Worm (Caenorhabditis elegans) whole organism, L2 larva: ENCODE results near the gene T20G5.12.

ENCODE experiments used
- C34F6.9 ChIP-seq: fragments of 150-350 bp; optimal IDR thresholded peaks from 2 replicates; lab custom pipeline; 2014; ENCODE audit warnings: missing biosample characterization, missing genetic modification characterization
- F13H6.1 ChIP-seq: sonication (generic microtip); optimal IDR thresholded peaks from 2 replicates; lab custom pipeline; 2016; ENCODE audit warnings: missing genetic modification characterization, missing compliant biosample characterization
- R02D3.7 ChIP-seq: fragments of 150-350 bp; optimal IDR thresholded peaks from 2 replicates; lab custom pipeline; 2014; ENCODE audit warnings: missing biosample characterization, missing genetic modification characterization
- Y55F3AM.14 ChIP-seq: fragments of 200-800 bp; sonication (Bioruptor generic); optimal IDR thresholded peaks from 2 replicates; lab custom pipeline; 2018; ENCODE audit warnings: mild to moderate bottlenecking, missing genetic modification characterization, missing compliant biosample characterization
- ZK546.5 ChIP-seq: sonication (generic microtip); optimal IDR thresholded peaks from 2 replicates; lab custom pipeline; 2017; ENCODE audit warnings: missing biosample characterization, missing genetic modification characterization
- aly-2 ChIP-seq: fragments of 150-350 bp; optimal IDR thresholded peaks from 2 replicates; lab custom pipeline; 2014; ENCODE audit warnings: missing biosample characterization, missing genetic modification characterization
- ama-1 ChIP-seq: fragments of 150-350 bp; optimal IDR thresholded peaks from 2 replicates; lab custom pipeline; 2018; ENCODE audit warnings: inconsistent platforms
- blmp-1 ChIP-seq: sonication (generic microtip); optimal IDR thresholded peaks from 2 replicates; lab custom pipeline; 2017; ENCODE audit warnings: missing genetic modification characterization, mild to moderate bottlenecking, missing compliant biosample characterization, antibody characterized with exemption, moderate library complexity; ENCODE audit not compliant: insufficient read depth
- ceh-16 ChIP-seq: fragments of 150-350 bp; optimal IDR thresholded peaks from 2 replicates; lab custom pipeline; 2014; ENCODE audit warnings: missing biosample characterization, missing genetic modification characterization
- crh-2 ChIP-seq: sonication (generic microtip); optimal IDR thresholded peaks from 2 replicates; lab custom pipeline; 2017; ENCODE audit warnings: missing biosample characterization, missing genetic modification characterization
- dmd-4 ChIP-seq: sonication (generic microtip); optimal IDR thresholded peaks from 2 replicates; lab custom pipeline; 2017; ENCODE audit warnings: missing biosample characterization, missing genetic modification characterization
- egl-27 ChIP-seq: sonication (generic microtip); optimal IDR thresholded peaks from 3 replicates; lab custom pipeline; 2017; ENCODE audit warnings: missing biosample characterization, missing genetic modification reagents, missing genetic modification characterization
- lin-11 ChIP-seq: fragments of 150-350 bp; sonication (generic microtip); optimal IDR thresholded peaks from 2 replicates; lab custom pipeline; 2014; ENCODE audit warnings: missing biosample characterization, missing genetic modification characterization, inconsistent platforms, mixed read lengths
- lin-13 ChIP-seq: fragments of 150-350 bp; optimal IDR thresholded peaks from 2 replicates; lab custom pipeline; 2014; ENCODE audit warnings: missing biosample characterization, missing genetic modification reagents, missing genetic modification characterization
- lin-39 ChIP-seq: fragments of 150-350 bp; optimal IDR thresholded peaks from 2 replicates; lab custom pipeline; 2014; ENCODE audit warnings: missing biosample characterization, missing genetic modification reagents, missing genetic modification characterization
- lsy-2 ChIP-seq, 2 experiments: fragments of 150-350 bp in 1 of 2; sonication (generic microtip) in 1 of 2; optimal IDR thresholded peaks; 2 replicates each; lab custom pipeline; 2014 to 2017; ENCODE audit warnings: missing biosample characterization in 2 of 2, missing genetic modification characterization in 2 of 2
- mab-5 ChIP-seq: fragments of 150-350 bp; optimal IDR thresholded peaks from 2 replicates; lab custom pipeline; 2014; ENCODE audit warnings: missing biosample characterization, missing genetic modification characterization
- mdl-1 ChIP-seq, 2 experiments: fragments of 150-350 bp in 1 of 2; sonication (generic microtip) in 1 of 2; optimal IDR thresholded peaks; 2 replicates each; lab custom pipeline; 2017; ENCODE audit warnings: missing biosample characterization in 2 of 2, missing genetic modification characterization in 2 of 2
- nhr-11 ChIP-seq: fragments of 150-350 bp; optimal IDR thresholded peaks from 2 replicates; lab custom pipeline; 2014; ENCODE audit warnings: missing biosample characterization, missing genetic modification characterization
- nhr-12 ChIP-seq: fragments of 150-350 bp; optimal IDR thresholded peaks from 2 replicates; lab custom pipeline; 2014; ENCODE audit warnings: missing biosample characterization, missing genetic modification characterization
- nhr-129 ChIP-seq: fragments of 150-350 bp; optimal IDR thresholded peaks from 2 replicates; lab custom pipeline; 2014; ENCODE audit warnings: missing biosample characterization, missing genetic modification characterization
- nhr-23 ChIP-seq: fragments of 150-350 bp; optimal IDR thresholded peaks from 2 replicates; lab custom pipeline; 2014; ENCODE audit warnings: missing biosample characterization, missing genetic modification reagents, missing genetic modification characterization
- nhr-237 ChIP-seq: fragments of 150-350 bp; optimal IDR thresholded peaks from 2 replicates; lab custom pipeline; 2014; ENCODE audit warnings: missing biosample characterization, missing genetic modification characterization
- nhr-25 ChIP-seq: fragments of 150-350 bp; sonication (generic microtip); optimal IDR thresholded peaks from 3 replicates; lab custom pipeline; 2014; ENCODE audit warnings: missing biosample characterization, missing genetic modification characterization
- nhr-6 ChIP-seq: fragments of 150-350 bp; optimal IDR thresholded peaks from 2 replicates; lab custom pipeline; 2014; ENCODE audit warnings: missing biosample characterization, missing genetic modification characterization
- nhr-77 ChIP-seq: fragments of 150-350 bp; optimal IDR thresholded peaks from 2 replicates; lab custom pipeline; 2014; ENCODE audit warnings: missing biosample characterization, missing genetic modification characterization
- sem-4 ChIP-seq: fragments of 150-350 bp; optimal IDR thresholded peaks from 2 replicates; lab custom pipeline; 2014; ENCODE audit warnings: missing biosample characterization, missing genetic modification reagents, missing genetic modification characterization
- skn-1 ChIP-seq: sonication (generic microtip); optimal IDR thresholded peaks from 2 replicates; lab custom pipeline; 2017; ENCODE audit warnings: missing biosample characterization, missing genetic modification characterization
- sma-3 ChIP-seq: sonication (generic microtip); optimal IDR thresholded peaks from 2 replicates; lab custom pipeline; 2016; ENCODE audit warnings: missing genetic modification reagents, missing genetic modification characterization, missing compliant biosample characterization
- sma-9 ChIP-seq, 2 experiments: fragments of 150-350 bp in 1 of 2; sonication (generic microtip) in 1 of 2; optimal IDR thresholded peaks; 2 replicates each; lab custom pipeline; 2014 to 2016; ENCODE audit warnings: missing genetic modification characterization in 2 of 2, mild to moderate bottlenecking in 1 of 2, missing biosample characterization in 1 of 2, missing compliant biosample characterization in 1 of 2, missing genetic modification reagents in 1 of 2, moderate library complexity in 1 of 2
- snpc-4 ChIP-seq: fragments of 150-350 bp; optimal IDR thresholded peaks from 2 replicates; lab custom pipeline; 2014; ENCODE audit warnings: missing biosample characterization, missing genetic modification characterization
- unc-39 ChIP-seq: fragments of 150-350 bp; optimal IDR thresholded peaks from 2 replicates; lab custom pipeline; 2014; ENCODE audit warnings: missing biosample characterization, missing genetic modification characterization
- unc-55 ChIP-seq: fragments of 150-350 bp; sonication (generic microtip); optimal IDR thresholded peaks from 3 replicates; lab custom pipeline; 2014; ENCODE audit warnings: missing biosample characterization, missing genetic modification reagents, missing genetic modification characterization
- unc-62 ChIP-seq: fragments of 150-350 bp; optimal IDR thresholded peaks from 2 replicates; lab custom pipeline; 2014; ENCODE audit warnings: missing biosample characterization, missing genetic modification reagents, missing genetic modification characterization
- zag-1 ChIP-seq: fragments of 150-350 bp; optimal IDR thresholded peaks from 2 replicates; lab custom pipeline; 2014; ENCODE audit warnings: missing biosample characterization, missing genetic modification characterization
- ztf-11 ChIP-seq: sonication (generic microtip); optimal IDR thresholded peaks from 2 replicates; lab custom pipeline; 2017; ENCODE audit warnings: missing biosample characterization, missing genetic modification characterization
- ztf-4 ChIP-seq: fragments of 150-350 bp; optimal IDR thresholded peaks from 2 replicates; lab custom pipeline; 2014; ENCODE audit warnings: missing biosample characterization, missing genetic modification characterization

T20G5.12 gene

ce11 chrIII:10201235-10201634 lies at the start of gene T20G5.12, which contains the start of gene T20G5.13:
TSS of gene T20G5.12 (plus strand) at chrIII:10201604.
TSS of gene T20G5.13 (minus strand) at chrIII:10201335.
- no peak for TF ChIP-seq unc-62 (GFP tag; lab: Kevin White, UChicago)
- no peak for TF ChIP-seq ceh-16 (tag; lab: Kevin White, UChicago)
- TF ChIP-seq unc-55 (GFP tag; lab: Kevin White, UChicago) = no peak
- no peak for TF ChIP-seq nhr-11 (tag; lab: Kevin White, UChicago)
- TF ChIP-seq blmp-1 (tag; lab: Kevin White, UChicago) = no peak
- TF ChIP-seq F13H6.1 (tag; lab: Kevin White, UChicago) = no peak
- no peak for TF ChIP-seq egl-27
- TF ChIP-seq lin-11 (tag; lab: Kevin White, UChicago) = no peak
- no peak for TF ChIP-seq R02D3.7 (tag; lab: Kevin White, UChicago)
- no peak for TF ChIP-seq aly-2 (tag; lab: Kevin White, UChicago)
- TF ChIP-seq nhr-23 (tag; lab: Kevin White, UChicago) = no peak
- no peak for TF ChIP-seq ztf-11 (tag; lab: Kevin White, UChicago)
- no peak for TF ChIP-seq sma-9 (GFP tag; optimal IDR thresholded peaks at IDR 0.05; lab: Kevin White, UChicago)
- TF ChIP-seq sma-9 (tag; optimal IDR thresholded peaks at IDR 0.05; lab: Kevin White, UChicago) = no peak

- TF ChIP-seq zag-1 (tag; lab: Kevin White, UChicago) = peak; percentile 73
- no peak for TF ChIP-seq snpc-4 (tag; lab: Kevin White, UChicago)
- TF ChIP-seq mab-5 = peak; percentile 27
- peak; percentile 14 for TF ChIP-seq F13H6.1 (tag; lab: Kevin White, UChicago)
- TF ChIP-seq unc-55 (GFP tag; lab: Kevin White, UChicago) = peak; percentile 58
- TF ChIP-seq crh-2 (tag; lab: Kevin White, UChicago) = peak; percentile 46
- TF ChIP-seq lsy-2 (tag; optimal IDR thresholded peaks at IDR 0.05; lab: Kevin White, UChicago) = peak in 1 of 2 experiments; percentile 46
- TF ChIP-seq lin-11 (tag; lab: Kevin White, UChicago) = peak; percentile 15
- TF ChIP-seq nhr-25 (tag; lab: Kevin White, UChicago) = no peak
- peak; percentile 14 for TF ChIP-seq sem-4 (tag; lab: Kevin White, UChicago)
- TF ChIP-seq nhr-129 (tag; lab: Kevin White, UChicago) = peak; percentile 23
- TF ChIP-seq sma-9 (GFP tag; optimal IDR thresholded peaks at IDR 0.05; lab: Kevin White, UChicago) = peak; percentile 10
- no peak for TF ChIP-seq sma-9 (tag; optimal IDR thresholded peaks at IDR 0.05; lab: Kevin White, UChicago)
- TF ChIP-seq ama-1 (lab: Kevin White, UChicago) = no peak
- peak; percentile 70 for TF ChIP-seq C34F6.9 (tag; lab: Kevin White, UChicago)
- TF ChIP-seq Y55F3AM.14 (GFP tag; lab: Kevin White, UChicago) = peak; percentile 9
Observed at ce11 chrIII:10151719-10152118, 49.7 kb upstream of the T20G5.12 start.

- TF ChIP-seq egl-27 (no peak), lin-11 (tag; lab: Kevin White, UChicago) (no peak), blmp-1 (tag; lab: Kevin White, UChicago) (no peak), sma-3 (GFP tag; lab: Kevin White, UChicago) (no peak), mab-5 (no peak), sem-4 (tag; lab: Kevin White, UChicago) (no peak), lsy-2 (tag; optimal IDR thresholded peaks at IDR 0.05; lab: Kevin White, UChicago) (no peak), unc-55 (GFP tag; lab: Kevin White, UChicago) (no peak), lin-39 (tag; lab: Kevin White, UChicago) (no peak), skn-1 (tag; lab: Kevin White, UChicago) (no peak), nhr-237 (tag; lab: Kevin White, UChicago) (no peak), nhr-129 (tag; lab: Kevin White, UChicago) (no peak), nhr-77 (tag; lab: Kevin White, UChicago) (no peak), crh-2 (tag; lab: Kevin White, UChicago) (no peak), ama-1 (lab: Kevin White, UChicago) (no peak)
- TF ChIP-seq, all 48 proteins: peak for 0
Observed at ce11 chrIII:10152495-10152894, 48.9 kb upstream of the T20G5.12 start, which contains the start of gene nac-3. TSS of gene nac-3 (plus strand) at chrIII:10152795.

ce11 chrIII:10153003-10153402 lies 48.4 kb upstream of the T20G5.12 start:
- TF ChIP-seq dmd-4 (tag; lab: Kevin White, UChicago) (no peak), unc-39 (tag; lab: Kevin White, UChicago) (no peak), lin-13 (GFP tag; lab: Kevin White, UChicago) (peak; percentile 26), F13H6.1 (tag; lab: Kevin White, UChicago) (peak; percentile 58), C34F6.9 (tag; lab: Kevin White, UChicago) (peak; percentile 77), unc-55 (GFP tag; lab: Kevin White, UChicago) (peak; percentile 90), zag-1 (tag; lab: Kevin White, UChicago) (peak; percentile 74), egl-27 (peak; percentile 25), nhr-12 (tag; lab: Kevin White, UChicago) (no peak), ZK546.5 (tag; lab: Kevin White, UChicago) (no peak), mdl-1 (tag; optimal IDR thresholded peaks at IDR 0.05; lab: Kevin White, UChicago) (peak in 1 of 2 experiments; percentile 56), sma-3 (GFP tag; lab: Kevin White, UChicago) (no peak), lsy-2 (tag; optimal IDR thresholded peaks at IDR 0.05; lab: Kevin White, UChicago) (peak in 1 of 2 experiments; percentile 72), sem-4 (tag; lab: Kevin White, UChicago) (peak; percentile 59), lin-11 (tag; lab: Kevin White, UChicago) (peak; percentile 11), nhr-129 (tag; lab: Kevin White, UChicago) (peak; percentile 81), blmp-1 (tag; lab: Kevin White, UChicago) (no peak), nhr-237 (tag; lab: Kevin White, UChicago) (no peak), nhr-11 (tag; lab: Kevin White, UChicago) (no peak), unc-62 (GFP tag; lab: Kevin White, UChicago) (no peak), ceh-16 (tag; lab: Kevin White, UChicago) (no peak), nhr-6 (tag; lab: Kevin White, UChicago) (peak; percentile 64), mab-5 (peak; percentile 48), snpc-4 (tag; lab: Kevin White, UChicago) (peak; percentile 22), sma-9 (GFP tag; optimal IDR thresholded peaks at IDR 0.05; lab: Kevin White, UChicago) (peak; percentile 69), sma-9 (tag; optimal IDR thresholded peaks at IDR 0.05; lab: Kevin White, UChicago) (no peak), crh-2 (tag; lab: Kevin White, UChicago) (peak; percentile 67), ztf-4 (peak; percentile 26)
- TF ChIP-seq, all 48 proteins: peak for 17
